Worm (Caenorhabditis elegans): ENCODE data around the gene R52.6.
A peak's percentile ranks its signal among the peaks of the same experiment; 100 is the strongest.

The R52.6 gene

DNA sequence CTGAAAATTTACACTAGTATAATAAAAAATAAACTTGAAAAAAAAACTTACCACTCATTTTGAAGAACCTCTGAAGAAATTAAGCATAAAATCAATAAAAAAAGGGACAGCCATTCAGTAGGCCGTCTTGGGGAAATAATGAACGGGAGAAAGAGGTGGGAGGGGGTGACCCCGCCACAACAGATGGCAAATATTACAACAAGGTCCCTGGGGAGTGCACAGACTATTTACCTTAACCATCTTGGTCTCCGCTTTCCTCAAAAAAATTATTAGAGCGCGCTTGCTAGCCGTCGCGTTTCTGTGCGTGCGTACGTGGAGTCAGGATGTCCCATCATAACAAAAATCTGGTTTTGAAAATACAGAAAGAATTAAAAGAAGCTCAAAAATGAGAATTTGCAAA, 20.9 kb downstream of the R52.6 start, which contains the start of gene T16A1.10:
TSS of gene T16A1.10 (minus strand) at position 123 of the 400 bp plus-strand sequence.
- no peak for TF ChIP-seq rpc-1 (optimal IDR thresholded peaks at IDR 0.05)
- no peak for TF ChIP-seq rpc-1 (tag; optimal IDR thresholded peaks at IDR 0.05)
- TF ChIP-seq Y56A3A.18 (GFP tag; IDR thresholded peaks at IDR 0.05), result no peak
- TF ChIP-seq snpc-1.3 (tag; optimal IDR thresholded peaks at IDR 0.05; ENCODE audit: insufficient read depth), result no peak
- no peak for TF ChIP-seq D2030.7 (GFP tag; IDR thresholded peaks at IDR 0.05)
- no peak for TF ChIP-seq hrde-1 (tag; optimal IDR thresholded peaks at IDR 0.05; ENCODE audit: borderline replicate concordance)
- TF ChIP-seq F37B4.10 (GFP tag; IDR thresholded peaks at IDR 0.05), result no peak
- TF ChIP-seq lsy-27 (tag; optimal IDR thresholded peaks at IDR 0.05; ENCODE audit: borderline replicate concordance, insufficient read depth), result no peak
- no peak for TF ChIP-seq ztf-22 (GFP tag; optimal IDR thresholded peaks at IDR 0.05)
- no peak for TF ChIP-seq ceh-58 (GFP tag; IDR thresholded peaks at IDR 0.05)
- no peak for TF ChIP-seq zim-3 (tag; optimal IDR thresholded peaks at IDR 0.05)
- no peak for TF ChIP-seq snpc-4 (GFP tag; optimal IDR thresholded peaks at IDR 0.05)
- TF ChIP-seq snpc-4 (tag; optimal IDR thresholded peaks at IDR 0.05), result no peak
- no peak for TF ChIP-seq F52B5.7 (tag; optimal IDR thresholded peaks at IDR 0.05)

DNA sequence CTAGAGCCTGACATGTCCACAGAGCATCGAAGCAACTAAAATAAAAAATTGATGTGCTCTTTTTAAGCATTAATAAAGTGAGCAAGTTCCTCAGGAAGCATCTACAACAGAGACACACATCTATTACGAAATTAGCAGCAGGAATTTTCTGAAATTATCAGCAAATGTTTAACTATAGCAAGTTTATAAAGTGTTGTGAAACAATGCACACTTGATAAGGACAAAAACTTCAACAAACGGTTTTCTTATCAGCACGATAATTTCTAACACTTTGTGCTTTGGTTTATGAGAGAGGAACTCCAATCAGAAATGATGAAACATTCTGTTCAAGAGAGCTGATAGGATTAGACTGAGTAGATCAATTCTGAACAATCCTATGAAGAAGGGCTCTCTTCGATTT, 22.2 kb downstream of the R52.6 start, which contains the start of gene trpl-5:
TSS of gene trpl-5 (minus strand) at position 32 of the 400 bp plus-strand sequence.
- TF ChIP-seq rcor-1 (GFP tag; IDR thresholded peaks at IDR 0.05) (no peak), nhr-80 (tag; optimal IDR thresholded peaks at IDR 0.05) (peak; percentile 76), pha-4 (tag; optimal IDR thresholded peaks at IDR 0.05) (peak; percentile 15), egl-18 (GFP tag; IDR thresholded peaks at IDR 0.05) (no peak), F57C9.4 (tag; optimal IDR thresholded peaks at IDR 0.05) (no peak), cebp-1 (GFP tag; IDR thresholded peaks at IDR 0.05) (peak; percentile 56; the same call in 1 of the 2 replicates), cebp-1 (tag; optimal IDR thresholded peaks at IDR 0.05) (no peak), ceh-27 (GFP tag; optimal IDR thresholded peaks at IDR 0.05) (no peak), mcd-1 (GFP tag; IDR thresholded peaks at IDR 0.05) (no peak)

DNA sequence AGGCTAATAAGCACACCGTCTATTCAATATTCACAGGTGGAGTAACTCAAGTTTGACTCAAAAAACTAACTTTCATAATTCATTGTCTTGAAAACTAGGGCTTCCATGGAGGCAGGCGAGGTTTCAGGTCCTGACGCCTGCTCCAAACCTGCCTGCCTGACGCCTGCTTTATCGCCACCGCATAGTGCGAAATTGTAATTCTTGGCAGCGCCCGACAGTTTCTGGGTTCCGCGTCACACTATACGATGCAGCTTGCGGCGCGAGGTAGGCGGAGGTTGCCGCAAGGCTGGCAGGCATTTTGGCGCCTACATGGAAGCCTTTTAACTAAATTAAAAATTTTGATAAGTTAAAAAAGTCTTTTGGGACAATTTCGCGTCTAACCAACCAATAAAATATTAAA, 25.6 kb downstream of the R52.6 start:
- no peak for TF ChIP-seq lsl-1 (GFP tag; optimal IDR thresholded peaks at IDR 0.05)
- no peak for TF ChIP-seq nfyb-1 (GFP tag; IDR thresholded peaks at IDR 0.05)
- peak; percentile 14 for TF ChIP-seq snpc-1.1 (tag; optimal IDR thresholded peaks at IDR 0.05; ENCODE audit: insufficient read depth)
- TF ChIP-seq zfh-2 (GFP tag; conservative IDR thresholded peaks at IDR 0.05), result peak; percentile 66
- TF ChIP-seq F37B4.10 (GFP tag; IDR thresholded peaks at IDR 0.05), result 0 out of 2 replicates have a peak, but pooled peaks have one; percentile 65
- TF ChIP-seq ets-4 (GFP tag; optimal IDR thresholded peaks at IDR 0.05), result no peak
- no peak for TF ChIP-seq F55B11.4 (tag; optimal IDR thresholded peaks at IDR 0.05; ENCODE audit: borderline replicate concordance, insufficient read depth)
- no peak for TF ChIP-seq ceh-40 (GFP tag; IDR thresholded peaks at IDR 0.05)

DNA sequence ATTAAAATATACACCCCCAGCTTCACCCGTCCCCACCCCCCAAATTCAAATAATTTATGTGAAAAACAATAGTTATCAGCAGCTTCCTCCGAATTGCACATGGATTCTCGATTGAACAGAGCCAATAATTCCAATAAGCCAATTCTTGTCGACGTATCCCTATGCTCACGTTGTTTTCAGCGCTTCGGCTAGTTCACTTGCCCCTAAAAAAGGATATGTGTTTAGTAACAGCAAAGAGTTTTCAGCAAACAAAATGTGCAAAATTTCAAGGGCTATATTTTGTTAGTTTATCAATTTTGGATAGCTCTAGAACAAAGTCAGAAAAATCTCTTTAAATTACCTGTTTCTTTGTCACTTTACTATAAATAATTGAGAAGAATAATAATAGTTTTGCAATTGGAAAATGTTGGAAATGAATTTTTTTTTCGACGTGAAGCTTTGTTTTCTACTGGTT, 29.1 kb downstream of the R52.6 start, which contains the start of the genes T16A1.5 and fbxc-49:
TSS of gene T16A1.5 (minus strand) at position 101 of the 454 bp plus-strand sequence.
TSS of gene fbxc-49 (plus strand) at position 404 of the 454 bp plus-strand sequence.
- TF ChIP-seq him-1 (tag; optimal IDR thresholded peaks at IDR 0.05) (no peak), Y95B8A.8 (GFP tag; IDR thresholded peaks at IDR 0.05) (no peak), ztf-3 (GFP tag; optimal IDR thresholded peaks at IDR 0.05) (no peak), ztf-22 (GFP tag; optimal IDR thresholded peaks at IDR 0.05) (no peak), fkh-3 (tag; optimal IDR thresholded peaks at IDR 0.05) (no peak), let-607 (tag; optimal IDR thresholded peaks at IDR 0.05) (no peak), hsf-1 (GFP tag; IDR thresholded peaks at IDR 0.05) (no peak), unc-130 (GFP tag; optimal IDR thresholded peaks at IDR 0.05) (no peak), C17E4.6 (GFP tag; IDR thresholded peaks at IDR 0.05) (no peak), snpc-3.4 (tag; optimal IDR thresholded peaks at IDR 0.05) (no peak), akir-1 (GFP tag; optimal IDR thresholded peaks at IDR 0.05) (no peak), F37B4.10 (GFP tag; IDR thresholded peaks at IDR 0.05) (no peak)
